Fruit fly (Drosophila melanogaster): ENCODE data around the gene PNUTS.

PNUTS gene

DNA sequence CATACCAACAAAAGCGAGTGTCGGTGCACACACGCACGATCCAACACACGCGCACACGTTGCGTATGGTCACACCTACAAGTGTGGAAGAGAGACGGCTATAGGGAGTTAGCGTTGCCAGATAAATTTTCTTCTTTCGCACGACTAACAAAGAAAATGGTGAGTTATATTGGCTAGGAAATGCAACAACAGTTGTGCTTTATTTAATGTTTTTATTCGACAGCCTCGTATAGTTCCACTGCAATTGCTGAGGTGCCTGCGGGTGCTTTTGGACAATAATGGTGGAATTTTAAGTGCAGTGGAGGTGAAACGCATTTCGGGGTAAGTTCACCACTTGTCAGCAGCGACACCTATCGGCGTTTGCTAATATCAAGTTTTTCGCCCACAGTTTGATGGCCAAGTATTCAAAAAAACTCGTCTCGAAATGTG lies 1.2 kb downstream of the PNUTS start (continued):
- TF ChIP-seq CG12155 (GFP tag; optimal IDR thresholded peaks at IDR 0.05): peak; percentile 11
- peak; percentile 45 for TF ChIP-seq phol (tag; optimal IDR thresholded peaks at IDR 0.05)
- peak; percentile 14 for TF ChIP-seq NfI (GFP tag; optimal IDR thresholded peaks at IDR 0.05)
- 0 out of 2 replicates have a peak, but pooled peaks have one; percentile 33 for TF ChIP-seq ranshi (GFP tag; IDR thresholded peaks at IDR 0.05)
- no peak for TF ChIP-seq run (tag; optimal IDR thresholded peaks at IDR 0.05)
- no peak for TF ChIP-seq CG3995 (GFP tag; optimal IDR thresholded peaks at IDR 0.05)
- peak; percentile 69 for TF ChIP-seq CG15514 (GFP tag; optimal IDR thresholded peaks at IDR 0.05)
- TF ChIP-seq Sry-δ (GFP tag; optimal IDR thresholded peaks at IDR 0.05): peak; percentile 23
- no peak for TF ChIP-seq Hr3 (GFP tag; optimal IDR thresholded peaks at IDR 0.05)
- TF ChIP-seq CG9609 (GFP tag; optimal IDR thresholded peaks at IDR 0.05): peak; percentile 39
- peak; percentile 29; the same call in 1 of the 2 replicates for TF ChIP-seq Dref (GFP tag; IDR thresholded peaks at IDR 0.05)
- peak; percentile 56 for TF ChIP-seq CG1603 (tag; optimal IDR thresholded peaks at IDR 0.05)
- peak; percentile 8; the same call in 1 of the 3 replicates for TF ChIP-seq row (GFP tag; IDR thresholded peaks at IDR 0.05)
- peak; percentile 32; the same call in 1 of the 2 replicates for TF ChIP-seq E2f2 (GFP tag; IDR thresholded peaks at IDR 0.05)
- TF ChIP-seq Pdp1 (GFP tag; optimal IDR thresholded peaks at IDR 0.05): peak in 1 of 2 experiments; percentile 7
- TF ChIP-seq lilli (GFP tag; optimal IDR thresholded peaks at IDR 0.05): peak; percentile 41
- TF ChIP-seq abd-A (tag; optimal IDR thresholded peaks at IDR 0.05): no peak
- 0 out of 3 replicates have a peak, but pooled peaks have one; percentile 17 for TF ChIP-seq CG6791 (GFP tag; IDR thresholded peaks at IDR 0.05; ENCODE audit: partially characterized antibody)
- TF ChIP-seq CG7786 (GFP tag; optimal IDR thresholded peaks at IDR 0.05): peak; percentile 25
- peak; percentile 51; the same call in 1 of the 2 replicates for TF ChIP-seq NFAT (GFP tag; IDR thresholded peaks at IDR 0.05)
- TF ChIP-seq Dbx (GFP tag; IDR thresholded peaks at IDR 0.05): peak; percentile 26; the same call in 1 of the 3 replicates
- peak; percentile 77 for TF ChIP-seq ewg (GFP tag; optimal IDR thresholded peaks at IDR 0.05)
- no peak for TF ChIP-seq CG10147 (GFP tag; optimal IDR thresholded peaks at IDR 0.05)
- TF ChIP-seq CG17186 (GFP tag; optimal IDR thresholded peaks at IDR 0.05): peak; percentile 74
- no peak for TF ChIP-seq zfh1 (GFP tag; IDR thresholded peaks at IDR 0.05)
- no peak for TF ChIP-seq ken (GFP tag; IDR thresholded peaks at IDR 0.05)
- no peak for TF ChIP-seq CG13775 (GFP tag; optimal IDR thresholded peaks at IDR 0.05)
- peak; percentile 38 for TF ChIP-seq Myb (GFP tag; optimal IDR thresholded peaks at IDR 0.05)
- peak; percentile 76 for TF ChIP-seq CG9797 (GFP tag; optimal IDR thresholded peaks at IDR 0.05)
- TF ChIP-seq Side (GFP tag; optimal IDR thresholded peaks at IDR 0.05): no peak
- TF ChIP-seq CG4617 (GFP tag; optimal IDR thresholded peaks at IDR 0.05; ENCODE audit: borderline replicate concordance): peak; percentile 80
- TF ChIP-seq Taf1 (GFP tag; IDR thresholded peaks at IDR 0.05): peak; percentile 30; the same call in 1 of the 2 replicates
- TF ChIP-seq Rx (GFP tag; IDR thresholded peaks at IDR 0.05): no peak
- peak in 1 of 2 experiments; percentile 14 for TF ChIP-seq dpn (GFP tag; optimal IDR thresholded peaks at IDR 0.05)
- TF ChIP-seq CG7963 (GFP tag; IDR thresholded peaks at IDR 0.05; ENCODE audit: partially characterized antibody): 0 out of 3 replicates have a peak, but pooled peaks have one; percentile 17
- peak; percentile 54 for TF ChIP-seq p53 (GFP tag; optimal IDR thresholded peaks at IDR 0.05)
- peak; percentile 35 for TF ChIP-seq sens (GFP tag)
- TF ChIP-seq Xbp1 (GFP tag; optimal IDR thresholded peaks at IDR 0.05): peak; percentile 6
- TF ChIP-seq chn (GFP tag; optimal IDR thresholded peaks at IDR 0.05): no peak
- peak; percentile 9 for TF ChIP-seq Dp (GFP tag; optimal IDR thresholded peaks at IDR 0.05)
- peak; percentile 13 for TF ChIP-seq her (GFP tag; optimal IDR thresholded peaks at IDR 0.05)
- peak; percentile 36 for TF ChIP-seq Dip3 (GFP tag; optimal IDR thresholded peaks at IDR 0.05)
- peak; percentile 54 for TF ChIP-seq CrebB (tag; optimal IDR thresholded peaks at IDR 0.05)
- TF ChIP-seq CG6654 (GFP tag; optimal IDR thresholded peaks at IDR 0.05): peak; percentile 86
- no peak for TF ChIP-seq esg (GFP tag; conservative IDR thresholded peaks at IDR 0.05)
- TF ChIP-seq ato (GFP tag; IDR thresholded peaks at IDR 0.05; ENCODE audit: partially characterized antibody): peak; percentile 66
- TF ChIP-seq mirr (GFP tag; optimal IDR thresholded peaks at IDR 0.05): peak; percentile 20
- TF ChIP-seq B-H2 (GFP tag; optimal IDR thresholded peaks at IDR 0.05): peak; percentile 30
- no peak for TF ChIP-seq psq (GFP tag; optimal IDR thresholded peaks at IDR 0.05)
- peak; percentile 18 for TF ChIP-seq CHES-1-like (GFP tag; optimal IDR thresholded peaks at IDR 0.05)

Measured in whole organism, embryonic.